Worm (Caenorhabditis elegans) whole organism, L4 larva: ENCODE measurements around the gene F21D5.7.

ENCODE experiments used
- F10B5.3 ChIP-seq: sonication (generic microtip); optimal IDR thresholded peaks from 2 replicates; lab custom pipeline; 2016; ENCODE audit warnings: mild to moderate bottlenecking, missing genetic modification characterization, missing compliant biosample characterization
- F37D6.2 ChIP-seq: sonication (generic microtip); optimal IDR thresholded peaks from 2 replicates; lab custom pipeline; 2016; ENCODE audit warnings: mild to moderate bottlenecking, missing genetic modification characterization, missing compliant biosample characterization
- F44E2.7 ChIP-seq: fragments of 200-800 bp; sonication (Bioruptor generic); IDR thresholded peaks from 2 replicates; pipeline ENCODE4 v2.1.2; 2022; ENCODE audit warnings: missing genetic modification characterization, missing compliant biosample characterization
- T20F7.1 ChIP-seq: fragments of 200-800 bp; sonication (Bioruptor generic); optimal IDR thresholded peaks from 2 replicates; lab custom pipeline; 2018; ENCODE audit warnings: mild to moderate bottlenecking, missing genetic modification characterization, missing compliant biosample characterization
- T26A8.4 ChIP-seq: fragments of 200-800 bp; sonication (Bioruptor generic); IDR thresholded peaks from 2 replicates; pipeline ENCODE4 v1.3.6; 2022; ENCODE audit warnings: missing genetic modification characterization, missing compliant biosample characterization
- Y75B8A.6 ChIP-seq: fragments of 200-800 bp; sonication (Bioruptor generic); IDR thresholded peaks from 2 replicates; pipeline ENCODE4 v1.3.6; 2022; ENCODE audit warnings: missing genetic modification reagents, missing genetic modification characterization, missing compliant biosample characterization
- ZK337.2 ChIP-seq: fragments of 200-800 bp; sonication (Bioruptor generic); IDR thresholded peaks from 2 replicates; pipeline ENCODE4 v1.3.6; 2022; ENCODE audit warnings: missing genetic modification reagents, missing genetic modification characterization, missing compliant biosample characterization
- aha-1 ChIP-seq: fragments of 150-350 bp; peaks from one replicate; lab custom pipeline; 2014; ENCODE audit warnings: missing biosample characterization, missing genetic modification characterization
- ama-1 ChIP-seq: fragments of 150-350 bp; optimal IDR thresholded peaks from 2 replicates; lab custom pipeline; 2014; ENCODE audit warnings: inconsistent platforms, mixed read lengths
- ceh-28 ChIP-seq: fragments of 150-350 bp; optimal IDR thresholded peaks from 2 replicates; lab custom pipeline; 2014; ENCODE audit warnings: missing biosample characterization, missing genetic modification reagents, missing genetic modification characterization
- ceh-32 ChIP-seq: sonication (generic microtip); optimal IDR thresholded peaks from 2 replicates; lab custom pipeline; 2016; ENCODE audit warnings: mild to moderate bottlenecking, missing genetic modification characterization, missing compliant biosample characterization; ENCODE audit not compliant: poor library complexity
- ceh-62 ChIP-seq: sonication (generic microtip); optimal IDR thresholded peaks from 2 replicates; lab custom pipeline; 2017; ENCODE audit warnings: missing biosample characterization, missing genetic modification characterization
- ceh-82 ChIP-seq: sonication (generic microtip); optimal IDR thresholded peaks from 2 replicates; lab custom pipeline; 2017; ENCODE audit warnings: missing biosample characterization, missing genetic modification characterization
- daf-16 ChIP-seq, 3 experiments: sonication (generic microtip); optimal IDR thresholded peaks; 2 replicates each; lab custom pipeline; 2016 to 2017; ENCODE audit warnings: missing genetic modification characterization in 3 of 3, missing genetic modification reagents in 3 of 3, mild to moderate bottlenecking in 2 of 3, missing compliant biosample characterization in 2 of 3, missing biosample characterization in 1 of 3, moderate library complexity in 1 of 3
- daf-19 ChIP-seq: fragments of 200-800 bp; sonication (Bioruptor generic); conservative IDR thresholded peaks from 2 replicates; pipeline ENCODE4 v1.3.6; 2022; ENCODE audit warnings: missing genetic modification characterization, missing compliant biosample characterization
- dpl-1 ChIP-seq: fragments of 150-350 bp; optimal IDR thresholded peaks from 2 replicates; lab custom pipeline; 2014; ENCODE audit warnings: missing biosample characterization, missing genetic modification reagents, missing genetic modification characterization
- dve-1 ChIP-seq: sonication (generic microtip); optimal IDR thresholded peaks from 2 replicates; lab custom pipeline; 2017; ENCODE audit warnings: antibody characterized with exemption, mild to moderate bottlenecking, missing genetic modification characterization, missing compliant biosample characterization; ENCODE audit not compliant: insufficient read depth
- gei-8 ChIP-seq: fragments of 200-800 bp; sonication (Bioruptor generic); optimal IDR thresholded peaks from 2 replicates; lab custom pipeline; 2018; ENCODE audit warnings: mild to moderate bottlenecking, missing genetic modification characterization, missing compliant biosample characterization
- hlh-30 ChIP-seq: sonication (generic microtip); optimal IDR thresholded peaks from 2 replicates; lab custom pipeline; 2017; ENCODE audit warnings: antibody characterized with exemption, mild to moderate bottlenecking, missing genetic modification characterization, missing compliant biosample characterization; ENCODE audit not compliant: insufficient read depth
- lin-1 ChIP-seq: fragments of 200-800 bp; sonication (Bioruptor generic); IDR thresholded peaks from 2 replicates; pipeline ENCODE4 v1.3.6; 2022; ENCODE audit warnings: missing genetic modification reagents, missing genetic modification characterization, missing compliant biosample characterization
- lin-29 ChIP-seq: fragments of 200-800 bp; sonication (Bioruptor generic); IDR thresholded peaks from 2 replicates; pipeline ENCODE4 v1.3.6; 2022; ENCODE audit warnings: missing genetic modification reagents, missing genetic modification characterization, missing compliant biosample characterization
- lin-38 ChIP-seq: fragments of 200-800 bp; sonication (Bioruptor generic); IDR thresholded peaks from 2 replicates; pipeline ENCODE4 v1.3.6; 2022; ENCODE audit warnings: missing genetic modification reagents, missing genetic modification characterization, missing compliant biosample characterization
- madf-9 ChIP-seq: fragments of 200-800 bp; sonication (Bioruptor generic); conservative IDR thresholded peaks from 2 replicates; pipeline ENCODE4 v1.3.6; 2022; ENCODE audit warnings: missing genetic modification reagents, missing genetic modification characterization, missing compliant biosample characterization
- mep-1 ChIP-seq: fragments of 150-350 bp; sonication (generic microtip); optimal IDR thresholded peaks from 3 replicates; lab custom pipeline; 2014; ENCODE audit warnings: missing biosample characterization, missing genetic modification characterization
- mxl-2 ChIP-seq: fragments of 200-800 bp; sonication (Bioruptor generic); conservative IDR thresholded peaks from 2 replicates; pipeline ENCODE4 v1.3.6; 2022; ENCODE audit warnings: missing genetic modification reagents, missing genetic modification characterization, missing compliant biosample characterization
- nhr-25 ChIP-seq: sonication (generic microtip); optimal IDR thresholded peaks from 2 replicates; lab custom pipeline; 2017; ENCODE audit warnings: missing genetic modification characterization, mild to moderate bottlenecking, missing compliant biosample characterization, antibody characterized with exemption, moderate library complexity, borderline replicate concordance; ENCODE audit not compliant: insufficient read depth
- nhr-6 ChIP-seq: fragments of 150-350 bp; optimal IDR thresholded peaks from 2 replicates; lab custom pipeline; 2014; ENCODE audit warnings: missing biosample characterization, missing genetic modification characterization
- nhr-77 ChIP-seq: fragments of 150-350 bp; optimal IDR thresholded peaks from 2 replicates; lab custom pipeline; 2014; ENCODE audit warnings: missing biosample characterization, missing genetic modification characterization
- php-3 ChIP-seq: fragments of 200-800 bp; sonication (Bioruptor generic); IDR thresholded peaks from 2 replicates; pipeline ENCODE4 v1.3.6; 2022; ENCODE audit warnings: missing genetic modification reagents, missing genetic modification characterization, missing compliant biosample characterization
- spr-3 ChIP-seq: fragments of 200-800 bp; sonication (Bioruptor generic); optimal IDR thresholded peaks from 2 replicates; lab custom pipeline; 2018; ENCODE audit warnings: mild to moderate bottlenecking, missing genetic modification characterization, missing compliant biosample characterization
- zfp-3 ChIP-seq: fragments of 200-800 bp; sonication (Bioruptor generic); conservative IDR thresholded peaks from 2 replicates; pipeline ENCODE4 v1.3.6; 2022; ENCODE audit warnings: missing genetic modification reagents, missing genetic modification characterization, missing compliant biosample characterization

The F21D5.7 gene

DNA sequence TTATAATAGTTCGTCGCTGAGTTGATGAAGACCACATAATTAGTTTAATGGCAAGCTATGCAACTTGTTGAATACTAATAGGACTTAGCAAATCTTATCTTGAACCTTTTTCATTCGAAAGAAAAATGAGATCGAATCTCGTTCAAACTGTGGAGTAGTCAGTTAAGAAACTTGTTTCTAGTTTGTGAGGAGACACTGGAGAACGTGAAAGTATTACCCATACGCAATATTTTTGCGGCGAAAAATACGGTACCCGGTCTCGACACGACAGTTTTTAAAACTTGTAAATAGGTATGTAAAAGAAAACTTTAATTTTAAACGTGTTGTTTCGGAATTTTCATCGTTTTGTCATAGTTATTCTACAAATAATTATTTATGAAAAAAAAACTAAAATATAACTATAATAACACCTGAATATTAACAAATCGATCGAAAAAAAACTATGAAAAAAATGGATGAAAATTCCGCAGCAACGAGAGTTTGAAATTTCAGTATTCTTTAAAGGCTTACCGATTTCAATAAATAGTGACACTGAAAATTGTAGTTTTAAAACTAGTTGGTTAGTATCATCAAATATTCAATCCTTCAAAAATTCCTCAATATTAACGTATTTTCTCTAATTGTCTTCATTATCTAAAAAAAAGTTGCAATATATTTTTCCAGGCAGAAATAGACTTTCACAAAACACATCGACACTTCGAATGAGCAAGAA, 2.2 kb upstream of the F21D5.7 start, which contains the start of the genes F20C5.7 and parg-1:
Gene F20C5.7 (minus strand): TSS at position 101 of the 712 bp plus-strand sequence.
Gene parg-1 (plus strand): TSS at position 662 of the 712 bp plus-strand sequence.
- TF ChIP-seq F37D6.2 = no peak
- TF ChIP-seq daf-19 (GFP tag; lab: Robert Waterston, UW) = no peak
- no peak for TF ChIP-seq lin-29 (GFP tag; lab: Robert Waterston, UW)
- no peak for TF ChIP-seq nhr-77 (tag; lab: Kevin White, UChicago)
- TF ChIP-seq ceh-32 (tag; lab: Kevin White, UChicago) = no peak
- TF ChIP-seq T20F7.1 = no peak
- TF ChIP-seq hlh-30 (tag; lab: Kevin White, UChicago) = no peak
- no peak for TF ChIP-seq php-3 (GFP tag; lab: Robert Waterston, UW)
- no peak for TF ChIP-seq gei-8 (GFP tag; lab: Kevin White, UChicago)
- TF ChIP-seq nhr-6 = no peak
- TF ChIP-seq mxl-2 (GFP tag; lab: Robert Waterston, UW) = no peak
- TF ChIP-seq dpl-1 (GFP tag; lab: Kevin White, UChicago) = no peak
- TF ChIP-seq madf-9 (GFP tag; lab: Robert Waterston, UW) = no peak
- TF ChIP-seq, all 104 proteins: peak for 0

DNA sequence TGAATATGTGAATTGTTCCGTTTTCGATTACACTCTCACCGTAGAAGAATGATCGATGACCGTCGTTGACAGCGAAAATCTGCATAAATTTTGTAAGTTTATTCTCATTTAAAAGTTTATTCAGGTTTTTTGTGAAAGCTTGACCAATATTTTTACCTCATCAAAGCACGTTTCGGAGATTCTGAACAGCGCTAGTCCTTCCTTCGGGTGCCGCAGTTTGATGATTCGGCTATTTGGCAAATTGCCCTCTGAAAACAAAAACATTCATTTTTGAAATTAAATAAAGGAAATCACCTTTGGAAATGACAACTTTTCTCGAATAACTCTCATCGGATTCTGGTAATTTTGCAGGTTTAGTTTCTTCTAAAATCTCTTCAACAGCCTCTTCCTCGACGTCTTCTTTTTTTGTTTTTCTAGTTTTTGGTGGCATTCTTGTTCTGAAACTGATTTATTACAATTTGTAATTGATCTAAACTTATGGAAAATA, 2.5 kb downstream of the F21D5.7 start, which contains the start of gene F21D5.6:
Gene F21D5.6 (minus strand): TSS at position 437 of the 487 bp plus-strand sequence.
- TF ChIP-seq aha-1 (tag; lab: Kevin White, UChicago) = peak; percentile 65
- TF ChIP-seq F10B5.3 (tag; lab: Kevin White, UChicago) = no peak
- peak; percentile 66; the same call in 1 of the 2 replicates for TF ChIP-seq T26A8.4 (GFP tag; lab: Robert Waterston, UW)
- TF ChIP-seq lin-38 (GFP tag; lab: Robert Waterston, UW) = peak; percentile 30; the same call in 1 of the 2 replicates
- peak; percentile 18 for TF ChIP-seq dve-1
- no peak for TF ChIP-seq daf-16 (GFP tag; optimal IDR thresholded peaks at IDR 0.05; lab: Kevin White, UChicago)
- TF ChIP-seq daf-16 (tag; optimal IDR thresholded peaks at IDR 0.05; lab: Kevin White, UChicago) = peak; percentile 27
- TF ChIP-seq mep-1 = peak; percentile 9
- no peak for TF ChIP-seq F44E2.7 (GFP tag; lab: Robert Waterston, UW)
- TF ChIP-seq, all 104 proteins: peak for 6

DNA sequence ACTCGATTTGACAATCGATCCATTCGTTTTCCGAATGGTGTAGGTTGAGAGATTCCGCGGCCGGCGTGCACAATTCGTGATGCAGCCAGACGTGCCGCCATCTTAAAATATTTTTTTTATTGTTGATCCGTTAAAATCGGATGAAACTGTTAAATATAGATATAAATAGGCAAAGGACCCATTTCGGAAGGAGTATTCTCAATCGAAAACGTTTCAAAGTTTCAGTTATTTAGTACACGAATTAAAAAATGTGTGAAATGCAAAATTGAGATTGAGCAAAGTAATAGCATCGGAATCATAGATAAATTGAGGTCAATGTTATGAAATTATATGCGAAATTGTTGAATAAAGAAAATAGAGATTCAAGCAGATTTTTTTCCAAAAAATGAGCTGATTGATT, 3.6 kb downstream of the F21D5.7 start, which contains the start of gene mrps-33:
Gene mrps-33 (minus strand): TSS at position 101 of the 400 bp plus-strand sequence.
- TF ChIP-seq zfp-3 (GFP tag; lab: Robert Waterston, UW) (no peak), nhr-25 (no peak), ceh-62 (no peak), spr-3 (GFP tag; lab: Kevin White, UChicago) (no peak), ZK337.2 (GFP tag; lab: Robert Waterston, UW) (no peak), madf-9 (GFP tag; lab: Robert Waterston, UW) (no peak), ceh-82 (tag; lab: Kevin White, UChicago) (no peak), lin-1 (no peak), ama-1 (lab: Kevin White, UChicago) (no peak), Y75B8A.6 (GFP tag; lab: Robert Waterston, UW) (no peak)

DNA sequence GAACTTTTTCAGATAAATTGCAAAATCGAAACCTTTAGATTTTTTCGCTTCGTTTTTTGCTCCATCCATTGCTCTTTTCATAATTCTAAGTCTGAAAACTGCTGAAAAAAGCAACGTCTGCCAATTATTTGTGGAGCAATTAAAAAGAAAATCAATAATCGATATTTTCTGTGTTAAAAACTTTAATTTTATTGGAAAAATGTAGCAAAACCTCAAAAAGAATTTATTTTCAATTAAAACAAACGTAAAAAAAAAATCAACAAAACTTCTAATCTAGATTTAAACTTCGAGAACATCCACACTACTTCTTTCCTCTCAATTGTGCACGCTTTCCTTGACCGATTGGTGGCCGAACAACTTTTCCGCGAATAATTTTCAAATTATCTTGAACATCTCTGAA, 4.2 kb downstream of the F21D5.7 start, which contains the start of gene F21D5.5:
Gene F21D5.5 (minus strand): TSS at position 101 of the 400 bp plus-strand sequence.
- TF ChIP-seq F44E2.7 (GFP tag; lab: Robert Waterston, UW) (no peak), ama-1 (lab: Kevin White, UChicago) (no peak), lin-1 (no peak), ceh-28 (peak; percentile 24)
